Worm (Caenorhabditis elegans): ENCODE data around the gene tac-1.

DNA sequence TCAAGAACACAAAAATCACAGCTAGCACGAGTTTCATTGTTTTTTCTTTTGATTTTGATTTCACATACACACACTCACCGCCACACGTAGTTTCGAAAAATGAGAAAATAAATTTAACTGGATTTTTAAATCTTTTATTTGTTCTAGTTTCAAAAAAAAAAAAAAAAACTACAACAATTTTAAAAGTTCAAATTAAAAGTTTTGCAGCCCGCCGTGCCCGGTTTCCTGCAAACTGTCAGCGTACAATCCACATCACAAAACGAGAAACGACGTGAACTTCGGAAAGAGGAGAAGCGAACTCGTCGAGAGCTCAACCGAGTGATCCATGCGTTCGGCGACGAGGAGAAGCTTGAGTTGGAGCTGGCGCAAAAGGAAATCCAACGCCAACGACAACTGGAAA lies 4.0 kb upstream of the tac-1 start, which contains the start of gene Y54E2A.5:
- TF ChIP-seq unc-62 (GFP tag; optimal IDR thresholded peaks at IDR 0.05) (no peak), unc-39 (tag; optimal IDR thresholded peaks at IDR 0.05) (no peak), elt-3 (tag; optimal IDR thresholded peaks at IDR 0.05) (no peak), ztf-11 (tag; optimal IDR thresholded peaks at IDR 0.05) (no peak), nhr-77 (tag; optimal IDR thresholded peaks at IDR 0.05) (no peak), nhr-12 (tag; optimal IDR thresholded peaks at IDR 0.05) (no peak), aly-2 (tag; optimal IDR thresholded peaks at IDR 0.05) (no peak), ama-1 (optimal IDR thresholded peaks at IDR 0.05) (no peak), fkh-10 (GFP tag; optimal IDR thresholded peaks at IDR 0.05) (no peak), skn-1 (tag; optimal IDR thresholded peaks at IDR 0.05) (no peak), lin-15B (tag; optimal IDR thresholded peaks at IDR 0.05) (no peak), pqm-1 (tag; optimal IDR thresholded peaks at IDR 0.05) (no peak), snpc-4 (tag; optimal IDR thresholded peaks at IDR 0.05) (no peak), nhr-76 (tag; optimal IDR thresholded peaks at IDR 0.05) (no peak)
